Worm (Caenorhabditis elegans) whole organism, L2 larva: ENCODE measurements around the gene T04F8.8.

Experiments
- F13H6.1 ChIP-seq: sonication (generic microtip); optimal IDR thresholded peaks from 2 replicates; lab custom pipeline; 2016; ENCODE audit warnings: missing genetic modification characterization, missing compliant biosample characterization
- Y55F3AM.14 ChIP-seq: fragments of 200-800 bp; sonication (Bioruptor generic); optimal IDR thresholded peaks from 2 replicates; lab custom pipeline; 2018; ENCODE audit warnings: mild to moderate bottlenecking, missing genetic modification characterization, missing compliant biosample characterization
- ZK546.5 ChIP-seq: sonication (generic microtip); optimal IDR thresholded peaks from 2 replicates; lab custom pipeline; 2017; ENCODE audit warnings: missing biosample characterization, missing genetic modification characterization
- alr-1 ChIP-seq: fragments of 150-350 bp; optimal IDR thresholded peaks from 2 replicates; lab custom pipeline; 2014; ENCODE audit warnings: missing biosample characterization, missing genetic modification characterization
- aly-2 ChIP-seq: fragments of 150-350 bp; optimal IDR thresholded peaks from 2 replicates; lab custom pipeline; 2014; ENCODE audit warnings: missing biosample characterization, missing genetic modification characterization
- ama-1 ChIP-seq: fragments of 150-350 bp; optimal IDR thresholded peaks from 2 replicates; lab custom pipeline; 2018; ENCODE audit warnings: inconsistent platforms
- blmp-1 ChIP-seq: sonication (generic microtip); optimal IDR thresholded peaks from 2 replicates; lab custom pipeline; 2017; ENCODE audit warnings: missing genetic modification characterization, mild to moderate bottlenecking, missing compliant biosample characterization, antibody characterized with exemption, moderate library complexity; ENCODE audit not compliant: insufficient read depth
- ceh-16 ChIP-seq: fragments of 150-350 bp; optimal IDR thresholded peaks from 2 replicates; lab custom pipeline; 2014; ENCODE audit warnings: missing biosample characterization, missing genetic modification characterization
- ceh-82 ChIP-seq: fragments of 150-350 bp; optimal IDR thresholded peaks from 2 replicates; lab custom pipeline; 2014; ENCODE audit warnings: missing biosample characterization, missing genetic modification characterization
- crh-2 ChIP-seq: sonication (generic microtip); optimal IDR thresholded peaks from 2 replicates; lab custom pipeline; 2017; ENCODE audit warnings: missing biosample characterization, missing genetic modification characterization
- dmd-4 ChIP-seq: sonication (generic microtip); optimal IDR thresholded peaks from 2 replicates; lab custom pipeline; 2017; ENCODE audit warnings: missing biosample characterization, missing genetic modification characterization
- egl-27 ChIP-seq: sonication (generic microtip); optimal IDR thresholded peaks from 3 replicates; lab custom pipeline; 2017; ENCODE audit warnings: missing biosample characterization, missing genetic modification reagents, missing genetic modification characterization
- elt-1 ChIP-seq: fragments of 150-350 bp; optimal IDR thresholded peaks from 2 replicates; lab custom pipeline; 2014; ENCODE audit warnings: missing biosample characterization, missing genetic modification characterization
- fos-1 ChIP-seq: fragments of 150-350 bp; optimal IDR thresholded peaks from 2 replicates; lab custom pipeline; 2014; ENCODE audit warnings: missing biosample characterization, missing genetic modification characterization
- gmeb-1 ChIP-seq: fragments of 150-350 bp; optimal IDR thresholded peaks from 2 replicates; lab custom pipeline; 2014; ENCODE audit warnings: missing biosample characterization, missing genetic modification characterization
- lin-11 ChIP-seq: fragments of 150-350 bp; sonication (generic microtip); optimal IDR thresholded peaks from 2 replicates; lab custom pipeline; 2014; ENCODE audit warnings: missing biosample characterization, missing genetic modification characterization, inconsistent platforms, mixed read lengths
- lin-13 ChIP-seq: fragments of 150-350 bp; optimal IDR thresholded peaks from 2 replicates; lab custom pipeline; 2014; ENCODE audit warnings: missing biosample characterization, missing genetic modification reagents, missing genetic modification characterization
- lin-39 ChIP-seq: fragments of 150-350 bp; optimal IDR thresholded peaks from 2 replicates; lab custom pipeline; 2014; ENCODE audit warnings: missing biosample characterization, missing genetic modification reagents, missing genetic modification characterization
- lsy-2 ChIP-seq, 2 experiments: fragments of 150-350 bp in 1 of 2; sonication (generic microtip) in 1 of 2; optimal IDR thresholded peaks; 2 replicates each; lab custom pipeline; 2014 to 2017; ENCODE audit warnings: missing biosample characterization in 2 of 2, missing genetic modification characterization in 2 of 2
- mab-5 ChIP-seq: fragments of 150-350 bp; optimal IDR thresholded peaks from 2 replicates; lab custom pipeline; 2014; ENCODE audit warnings: missing biosample characterization, missing genetic modification characterization
- mbf-1 ChIP-seq: sonication (generic microtip); optimal IDR thresholded peaks from 2 replicates; lab custom pipeline; 2017; ENCODE audit warnings: missing biosample characterization, missing genetic modification characterization
- mdl-1 ChIP-seq, 2 experiments: fragments of 150-350 bp in 1 of 2; sonication (generic microtip) in 1 of 2; optimal IDR thresholded peaks; 2 replicates each; lab custom pipeline; 2017; ENCODE audit warnings: missing biosample characterization in 2 of 2, missing genetic modification characterization in 2 of 2
- nhr-10 ChIP-seq: sonication (generic microtip); optimal IDR thresholded peaks from 2 replicates; lab custom pipeline; 2017; ENCODE audit warnings: missing biosample characterization, missing genetic modification characterization
- nhr-11 ChIP-seq: fragments of 150-350 bp; optimal IDR thresholded peaks from 2 replicates; lab custom pipeline; 2014; ENCODE audit warnings: missing biosample characterization, missing genetic modification characterization
- nhr-12 ChIP-seq: fragments of 150-350 bp; optimal IDR thresholded peaks from 2 replicates; lab custom pipeline; 2014; ENCODE audit warnings: missing biosample characterization, missing genetic modification characterization
- nhr-129 ChIP-seq: fragments of 150-350 bp; optimal IDR thresholded peaks from 2 replicates; lab custom pipeline; 2014; ENCODE audit warnings: missing biosample characterization, missing genetic modification characterization
- nhr-21 ChIP-seq: fragments of 150-350 bp; optimal IDR thresholded peaks from 2 replicates; lab custom pipeline; 2014; ENCODE audit warnings: missing biosample characterization, missing genetic modification characterization
- nhr-23 ChIP-seq: fragments of 150-350 bp; optimal IDR thresholded peaks from 2 replicates; lab custom pipeline; 2014; ENCODE audit warnings: missing biosample characterization, missing genetic modification reagents, missing genetic modification characterization
- nhr-237 ChIP-seq: fragments of 150-350 bp; optimal IDR thresholded peaks from 2 replicates; lab custom pipeline; 2014; ENCODE audit warnings: missing biosample characterization, missing genetic modification characterization
- nhr-25 ChIP-seq: fragments of 150-350 bp; sonication (generic microtip); optimal IDR thresholded peaks from 3 replicates; lab custom pipeline; 2014; ENCODE audit warnings: missing biosample characterization, missing genetic modification characterization
- nhr-6 ChIP-seq: fragments of 150-350 bp; optimal IDR thresholded peaks from 2 replicates; lab custom pipeline; 2014; ENCODE audit warnings: missing biosample characterization, missing genetic modification characterization
- nhr-77 ChIP-seq: fragments of 150-350 bp; optimal IDR thresholded peaks from 2 replicates; lab custom pipeline; 2014; ENCODE audit warnings: missing biosample characterization, missing genetic modification characterization
- peb-1 ChIP-seq: fragments of 150-350 bp; optimal IDR thresholded peaks from 2 replicates; lab custom pipeline; 2014; ENCODE audit warnings: missing biosample characterization, missing genetic modification characterization
- sem-4 ChIP-seq: fragments of 150-350 bp; optimal IDR thresholded peaks from 2 replicates; lab custom pipeline; 2014; ENCODE audit warnings: missing biosample characterization, missing genetic modification reagents, missing genetic modification characterization
- skn-1 ChIP-seq: sonication (generic microtip); optimal IDR thresholded peaks from 2 replicates; lab custom pipeline; 2017; ENCODE audit warnings: missing biosample characterization, missing genetic modification characterization
- sma-3 ChIP-seq: sonication (generic microtip); optimal IDR thresholded peaks from 2 replicates; lab custom pipeline; 2016; ENCODE audit warnings: missing genetic modification reagents, missing genetic modification characterization, missing compliant biosample characterization
- snpc-4 ChIP-seq: fragments of 150-350 bp; optimal IDR thresholded peaks from 2 replicates; lab custom pipeline; 2014; ENCODE audit warnings: missing biosample characterization, missing genetic modification characterization
- unc-39 ChIP-seq: fragments of 150-350 bp; optimal IDR thresholded peaks from 2 replicates; lab custom pipeline; 2014; ENCODE audit warnings: missing biosample characterization, missing genetic modification characterization
- unc-55 ChIP-seq: fragments of 150-350 bp; sonication (generic microtip); optimal IDR thresholded peaks from 3 replicates; lab custom pipeline; 2014; ENCODE audit warnings: missing biosample characterization, missing genetic modification reagents, missing genetic modification characterization
- unc-62 ChIP-seq: fragments of 150-350 bp; optimal IDR thresholded peaks from 2 replicates; lab custom pipeline; 2014; ENCODE audit warnings: missing biosample characterization, missing genetic modification reagents, missing genetic modification characterization
- zag-1 ChIP-seq: fragments of 150-350 bp; optimal IDR thresholded peaks from 2 replicates; lab custom pipeline; 2014; ENCODE audit warnings: missing biosample characterization, missing genetic modification characterization
- ztf-1 ChIP-seq: fragments of 200-800 bp; sonication (Bioruptor generic); conservative IDR thresholded peaks from 2 replicates; pipeline ENCODE4 v1.3.6; 2022; ENCODE audit warnings: missing genetic modification characterization, missing compliant biosample characterization
- ztf-11 ChIP-seq: sonication (generic microtip); optimal IDR thresholded peaks from 2 replicates; lab custom pipeline; 2017; ENCODE audit warnings: missing biosample characterization, missing genetic modification characterization
- ztf-4 ChIP-seq: fragments of 150-350 bp; optimal IDR thresholded peaks from 2 replicates; lab custom pipeline; 2014; ENCODE audit warnings: missing biosample characterization, missing genetic modification characterization

T04F8.8 gene

DNA sequence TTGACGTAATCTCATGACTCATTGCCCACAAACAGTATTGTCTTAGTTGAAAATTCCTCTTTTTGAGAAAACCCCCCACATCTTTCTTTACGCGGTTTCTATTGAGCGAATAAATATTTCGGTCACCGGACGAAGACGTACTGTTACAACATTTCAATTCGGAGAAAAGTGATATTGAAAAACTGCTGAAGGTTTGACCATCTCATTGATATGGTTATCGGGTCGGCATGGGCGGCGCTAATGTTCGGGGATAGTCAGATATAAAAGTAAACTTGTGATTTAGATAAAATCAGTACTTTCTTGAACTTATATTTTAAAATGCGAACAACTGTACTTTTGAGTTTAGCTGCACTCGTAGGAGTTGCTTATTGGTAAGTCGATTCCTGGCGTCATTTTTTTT, at the start of gene T04F8.8:
T04F8.8 (plus strand) TSS at position 301 of the 400 bp plus-strand sequence.
- TF ChIP-seq gmeb-1 (no peak), elt-1 (tag; lab: Kevin White, UChicago) (no peak), nhr-10 (no peak), sma-3 (GFP tag; lab: Kevin White, UChicago) (peak; percentile 64), dmd-4 (tag; lab: Kevin White, UChicago) (no peak), ceh-16 (no peak), ama-1 (no peak)
- TF ChIP-seq, all 48 proteins: peak for 1

ce11 chrX:11598839-11599238, 48.4 kb upstream of the T04F8.8 start:
- TF ChIP-seq ceh-16 (no peak), unc-39 (tag; lab: Kevin White, UChicago) (no peak), peb-1 (no peak), nhr-12 (no peak), ama-1 (no peak), nhr-6 (no peak), lin-39 (tag; lab: Kevin White, UChicago) (no peak), lin-13 (no peak), nhr-25 (no peak), mbf-1 (tag; lab: Kevin White, UChicago) (no peak), nhr-10 (no peak), lsy-2 (tag; optimal IDR thresholded peaks at IDR 0.05; lab: Kevin White, UChicago) (no peak)

- no peak for TF ChIP-seq nhr-237
- TF ChIP-seq sma-3 (GFP tag; lab: Kevin White, UChicago): no peak
- no peak for TF ChIP-seq ztf-4 (tag; lab: Kevin White, UChicago)
- TF ChIP-seq snpc-4: no peak
- TF ChIP-seq ceh-16: no peak
- no peak for TF ChIP-seq ama-1
- no peak for TF ChIP-seq unc-62 (GFP tag; lab: Kevin White, UChicago)
- no peak for TF ChIP-seq alr-1 (tag; lab: Kevin White, UChicago)
- TF ChIP-seq, all 48 proteins: peak for 0
Measured at ce11 chrX:11600488-11601106, 46.7 kb upstream of the T04F8.8 start.

DNA sequence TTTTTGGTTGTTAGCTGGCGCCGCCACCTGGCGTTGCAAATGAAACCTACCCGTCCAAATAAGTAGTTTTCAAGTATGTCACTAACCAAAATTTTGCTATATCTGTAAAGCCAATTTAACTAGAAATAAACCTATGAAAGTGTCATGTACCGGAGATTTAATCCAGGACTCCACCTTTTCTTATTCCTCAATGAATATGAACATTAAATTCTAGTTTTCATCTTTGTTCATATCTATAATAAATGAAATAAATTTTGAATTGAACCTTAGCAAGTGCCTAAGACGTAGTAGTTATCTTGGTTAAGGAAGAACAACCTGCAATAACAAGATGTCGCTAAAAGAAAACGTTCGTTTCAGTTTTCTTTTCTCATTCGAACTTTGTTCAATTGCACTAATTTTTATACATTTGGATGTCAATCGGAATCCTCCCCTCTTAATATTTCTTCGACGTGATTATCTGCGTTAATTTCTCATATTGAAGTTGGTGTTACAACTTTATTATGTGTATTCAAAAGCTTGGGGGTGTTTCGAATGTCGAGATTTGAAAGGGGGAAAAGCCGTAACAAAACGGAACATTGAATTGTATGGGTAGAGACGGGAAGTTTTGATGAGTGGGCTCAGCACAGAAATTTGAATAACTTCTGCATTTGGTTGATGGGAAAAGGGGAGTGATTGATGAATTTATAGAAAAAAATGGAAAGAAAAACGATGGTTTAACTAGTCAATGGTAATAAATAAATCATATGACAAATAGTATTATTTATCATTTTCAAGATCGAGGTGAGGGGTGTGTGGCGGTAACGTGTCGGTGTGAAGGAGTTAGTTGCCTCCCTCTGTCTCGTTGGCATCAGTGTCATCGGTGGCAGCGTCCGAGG, 43.8 kb upstream of the T04F8.8 start:
- TF ChIP-seq blmp-1 (tag; lab: Kevin White, UChicago): peak; percentile 9
- peak; percentile 44 for TF ChIP-seq zag-1 (tag; lab: Kevin White, UChicago)
- TF ChIP-seq nhr-21: peak; percentile 32
- TF ChIP-seq nhr-77 (tag; lab: Kevin White, UChicago): peak; percentile 4
- peak; percentile 47 for TF ChIP-seq Y55F3AM.14 (GFP tag; lab: Kevin White, UChicago)
- TF ChIP-seq nhr-129 (tag; lab: Kevin White, UChicago): peak; percentile 10
- TF ChIP-seq ztf-4 (tag; lab: Kevin White, UChicago): peak; percentile 91
- TF ChIP-seq mbf-1 (tag; lab: Kevin White, UChicago): peak; percentile 44
- TF ChIP-seq F13H6.1: peak; percentile 34
- peak; percentile 30 for TF ChIP-seq gmeb-1
- no peak for TF ChIP-seq nhr-237
- no peak for TF ChIP-seq ZK546.5 (tag; lab: Kevin White, UChicago)
- TF ChIP-seq lsy-2 (tag; optimal IDR thresholded peaks at IDR 0.05; lab: Kevin White, UChicago): peak; percentile 47 to 75
- no peak for TF ChIP-seq peb-1
- TF ChIP-seq elt-1 (tag; lab: Kevin White, UChicago): no peak
- TF ChIP-seq lin-11 (tag; lab: Kevin White, UChicago): no peak
- TF ChIP-seq nhr-10: peak; percentile 7
- TF ChIP-seq sma-3 (GFP tag; lab: Kevin White, UChicago): peak; percentile 51
- TF ChIP-seq sem-4: peak; percentile 17
- TF ChIP-seq crh-2 (tag; lab: Kevin White, UChicago): peak; percentile 68
- no peak for TF ChIP-seq ceh-16
- TF ChIP-seq mdl-1 (tag; optimal IDR thresholded peaks at IDR 0.05; lab: Kevin White, UChicago): no peak
- no peak for TF ChIP-seq aly-2
- peak; percentile 69 for TF ChIP-seq nhr-6
- TF ChIP-seq unc-39 (tag; lab: Kevin White, UChicago): no peak
- no peak for TF ChIP-seq ztf-11 (tag; lab: Kevin White, UChicago)
- TF ChIP-seq nhr-11 (tag; lab: Kevin White, UChicago): no peak
- TF ChIP-seq ceh-82 (tag; lab: Kevin White, UChicago): no peak
- no peak for TF ChIP-seq snpc-4
- no peak for TF ChIP-seq ztf-1
- TF ChIP-seq egl-27 (tag; lab: Kevin White, UChicago): no peak
- no peak for TF ChIP-seq fos-1 (tag; lab: Kevin White, UChicago)
- TF ChIP-seq nhr-23: no peak
- peak; percentile 81 for TF ChIP-seq lin-13
- TF ChIP-seq mab-5 (tag; lab: Kevin White, UChicago): peak; percentile 77
- TF ChIP-seq ama-1: peak; percentile 88
- peak; percentile 51 for TF ChIP-seq unc-55
- no peak for TF ChIP-seq skn-1 (tag; lab: Kevin White, UChicago)
